Worm (Caenorhabditis elegans) whole organism, L2 larva: ENCODE measurements around the gene str-253.
"Not testable (repeated sequence)": the region's sequence is repeated elsewhere in the genome, so short reads cannot be mapped to it uniquely, and the experiment has no call there.

Experiments used
- C34F6.9 ChIP-seq: fragments of 150-350 bp; optimal IDR thresholded peaks from 2 replicates; lab custom pipeline; 2014; ENCODE audit warnings: missing biosample characterization, missing genetic modification characterization
- F13H6.1 ChIP-seq: sonication (generic microtip); optimal IDR thresholded peaks from 2 replicates; lab custom pipeline; 2016; ENCODE audit warnings: missing genetic modification characterization, missing compliant biosample characterization
- R02D3.7 ChIP-seq: fragments of 150-350 bp; optimal IDR thresholded peaks from 2 replicates; lab custom pipeline; 2014; ENCODE audit warnings: missing biosample characterization, missing genetic modification characterization
- Y55F3AM.14 ChIP-seq: fragments of 200-800 bp; sonication (Bioruptor generic); optimal IDR thresholded peaks from 2 replicates; lab custom pipeline; 2018; ENCODE audit warnings: mild to moderate bottlenecking, missing genetic modification characterization, missing compliant biosample characterization
- ZK546.5 ChIP-seq: sonication (generic microtip); optimal IDR thresholded peaks from 2 replicates; lab custom pipeline; 2017; ENCODE audit warnings: missing biosample characterization, missing genetic modification characterization
- alr-1 ChIP-seq: fragments of 150-350 bp; optimal IDR thresholded peaks from 2 replicates; lab custom pipeline; 2014; ENCODE audit warnings: missing biosample characterization, missing genetic modification characterization
- ama-1 ChIP-seq: fragments of 150-350 bp; optimal IDR thresholded peaks from 2 replicates; lab custom pipeline; 2018; ENCODE audit warnings: inconsistent platforms
- blmp-1 ChIP-seq: sonication (generic microtip); optimal IDR thresholded peaks from 2 replicates; lab custom pipeline; 2017; ENCODE audit warnings: missing genetic modification characterization, mild to moderate bottlenecking, missing compliant biosample characterization, antibody characterized with exemption, moderate library complexity; ENCODE audit not compliant: insufficient read depth
- ceh-16 ChIP-seq: fragments of 150-350 bp; optimal IDR thresholded peaks from 2 replicates; lab custom pipeline; 2014; ENCODE audit warnings: missing biosample characterization, missing genetic modification characterization
- ceh-82 ChIP-seq: fragments of 150-350 bp; optimal IDR thresholded peaks from 2 replicates; lab custom pipeline; 2014; ENCODE audit warnings: missing biosample characterization, missing genetic modification characterization
- crh-2 ChIP-seq: sonication (generic microtip); optimal IDR thresholded peaks from 2 replicates; lab custom pipeline; 2017; ENCODE audit warnings: missing biosample characterization, missing genetic modification characterization
- dmd-4 ChIP-seq: sonication (generic microtip); optimal IDR thresholded peaks from 2 replicates; lab custom pipeline; 2017; ENCODE audit warnings: missing biosample characterization, missing genetic modification characterization
- egl-27 ChIP-seq: sonication (generic microtip); optimal IDR thresholded peaks from 3 replicates; lab custom pipeline; 2017; ENCODE audit warnings: missing biosample characterization, missing genetic modification reagents, missing genetic modification characterization
- elt-1 ChIP-seq: fragments of 150-350 bp; optimal IDR thresholded peaks from 2 replicates; lab custom pipeline; 2014; ENCODE audit warnings: missing biosample characterization, missing genetic modification characterization
- elt-3 ChIP-seq: sonication (generic microtip); optimal IDR thresholded peaks from 2 replicates; lab custom pipeline; 2017; ENCODE audit warnings: missing biosample characterization, missing genetic modification characterization
- fos-1 ChIP-seq: fragments of 150-350 bp; optimal IDR thresholded peaks from 2 replicates; lab custom pipeline; 2014; ENCODE audit warnings: missing biosample characterization, missing genetic modification characterization
- gmeb-1 ChIP-seq: fragments of 150-350 bp; optimal IDR thresholded peaks from 2 replicates; lab custom pipeline; 2014; ENCODE audit warnings: missing biosample characterization, missing genetic modification characterization
- lin-13 ChIP-seq: fragments of 150-350 bp; optimal IDR thresholded peaks from 2 replicates; lab custom pipeline; 2014; ENCODE audit warnings: missing biosample characterization, missing genetic modification reagents, missing genetic modification characterization
- lin-39 ChIP-seq: fragments of 150-350 bp; optimal IDR thresholded peaks from 2 replicates; lab custom pipeline; 2014; ENCODE audit warnings: missing biosample characterization, missing genetic modification reagents, missing genetic modification characterization
- lsy-2 ChIP-seq, 2 experiments: fragments of 150-350 bp in 1 of 2; sonication (generic microtip) in 1 of 2; optimal IDR thresholded peaks; 2 replicates each; lab custom pipeline; 2014 to 2017; ENCODE audit warnings: missing biosample characterization in 2 of 2, missing genetic modification characterization in 2 of 2
- mdl-1 ChIP-seq, 2 experiments: fragments of 150-350 bp in 1 of 2; sonication (generic microtip) in 1 of 2; optimal IDR thresholded peaks; 2 replicates each; lab custom pipeline; 2017; ENCODE audit warnings: missing biosample characterization in 2 of 2, missing genetic modification characterization in 2 of 2
- nhr-11 ChIP-seq: fragments of 150-350 bp; optimal IDR thresholded peaks from 2 replicates; lab custom pipeline; 2014; ENCODE audit warnings: missing biosample characterization, missing genetic modification characterization
- nhr-12 ChIP-seq: fragments of 150-350 bp; optimal IDR thresholded peaks from 2 replicates; lab custom pipeline; 2014; ENCODE audit warnings: missing biosample characterization, missing genetic modification characterization
- nhr-129 ChIP-seq: fragments of 150-350 bp; optimal IDR thresholded peaks from 2 replicates; lab custom pipeline; 2014; ENCODE audit warnings: missing biosample characterization, missing genetic modification characterization
- nhr-21 ChIP-seq: fragments of 150-350 bp; optimal IDR thresholded peaks from 2 replicates; lab custom pipeline; 2014; ENCODE audit warnings: missing biosample characterization, missing genetic modification characterization
- nhr-25 ChIP-seq: fragments of 150-350 bp; sonication (generic microtip); optimal IDR thresholded peaks from 3 replicates; lab custom pipeline; 2014; ENCODE audit warnings: missing biosample characterization, missing genetic modification characterization
- nhr-6 ChIP-seq: fragments of 150-350 bp; optimal IDR thresholded peaks from 2 replicates; lab custom pipeline; 2014; ENCODE audit warnings: missing biosample characterization, missing genetic modification characterization
- nhr-77 ChIP-seq: fragments of 150-350 bp; optimal IDR thresholded peaks from 2 replicates; lab custom pipeline; 2014; ENCODE audit warnings: missing biosample characterization, missing genetic modification characterization
- peb-1 ChIP-seq: fragments of 150-350 bp; optimal IDR thresholded peaks from 2 replicates; lab custom pipeline; 2014; ENCODE audit warnings: missing biosample characterization, missing genetic modification characterization
- sem-4 ChIP-seq: fragments of 150-350 bp; optimal IDR thresholded peaks from 2 replicates; lab custom pipeline; 2014; ENCODE audit warnings: missing biosample characterization, missing genetic modification reagents, missing genetic modification characterization
- skn-1 ChIP-seq: sonication (generic microtip); optimal IDR thresholded peaks from 2 replicates; lab custom pipeline; 2017; ENCODE audit warnings: missing biosample characterization, missing genetic modification characterization
- sma-3 ChIP-seq: sonication (generic microtip); optimal IDR thresholded peaks from 2 replicates; lab custom pipeline; 2016; ENCODE audit warnings: missing genetic modification reagents, missing genetic modification characterization, missing compliant biosample characterization
- sma-9 ChIP-seq, 2 experiments: fragments of 150-350 bp in 1 of 2; sonication (generic microtip) in 1 of 2; optimal IDR thresholded peaks; 2 replicates each; lab custom pipeline; 2014 to 2016; ENCODE audit warnings: missing genetic modification characterization in 2 of 2, mild to moderate bottlenecking in 1 of 2, missing biosample characterization in 1 of 2, missing compliant biosample characterization in 1 of 2, missing genetic modification reagents in 1 of 2, moderate library complexity in 1 of 2
- snpc-4 ChIP-seq: fragments of 150-350 bp; optimal IDR thresholded peaks from 2 replicates; lab custom pipeline; 2014; ENCODE audit warnings: missing biosample characterization, missing genetic modification characterization
- unc-39 ChIP-seq: fragments of 150-350 bp; optimal IDR thresholded peaks from 2 replicates; lab custom pipeline; 2014; ENCODE audit warnings: missing biosample characterization, missing genetic modification characterization
- unc-55 ChIP-seq: fragments of 150-350 bp; sonication (generic microtip); optimal IDR thresholded peaks from 3 replicates; lab custom pipeline; 2014; ENCODE audit warnings: missing biosample characterization, missing genetic modification reagents, missing genetic modification characterization
- unc-62 ChIP-seq: fragments of 150-350 bp; optimal IDR thresholded peaks from 2 replicates; lab custom pipeline; 2014; ENCODE audit warnings: missing biosample characterization, missing genetic modification reagents, missing genetic modification characterization
- zag-1 ChIP-seq: fragments of 150-350 bp; optimal IDR thresholded peaks from 2 replicates; lab custom pipeline; 2014; ENCODE audit warnings: missing biosample characterization, missing genetic modification characterization
- ztf-1 ChIP-seq: fragments of 200-800 bp; sonication (Bioruptor generic); conservative IDR thresholded peaks from 2 replicates; pipeline ENCODE4 v1.3.6; 2022; ENCODE audit warnings: missing genetic modification characterization, missing compliant biosample characterization
- ztf-11 ChIP-seq: sonication (generic microtip); optimal IDR thresholded peaks from 2 replicates; lab custom pipeline; 2017; ENCODE audit warnings: missing biosample characterization, missing genetic modification characterization
- ztf-4 ChIP-seq: fragments of 150-350 bp; optimal IDR thresholded peaks from 2 replicates; lab custom pipeline; 2014; ENCODE audit warnings: missing biosample characterization, missing genetic modification characterization

str-253 gene

DNA sequence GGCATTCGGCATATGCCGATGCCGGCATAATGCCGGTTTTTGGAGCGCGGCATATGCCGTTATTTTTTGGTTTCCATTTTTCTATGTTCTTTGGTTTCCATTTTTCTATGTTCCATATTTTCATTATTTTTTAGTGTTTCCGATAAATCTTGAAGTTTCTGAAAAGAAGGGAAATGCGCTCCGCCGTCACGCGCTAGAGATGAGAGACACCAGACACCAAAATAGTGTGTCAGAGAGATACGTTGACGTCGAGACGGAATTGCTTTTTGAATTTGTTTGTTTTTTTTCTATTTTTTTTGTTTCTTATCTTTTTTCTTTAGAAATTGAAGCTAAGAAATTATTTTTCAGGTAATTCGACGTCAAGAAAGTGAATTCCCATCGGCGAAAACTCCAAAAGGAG lies 788 bp upstream of the str-253 start, which contains the start of gene F41B5.1:
TSS of gene F41B5.1 (plus strand) at position 343 of the 400 bp plus-strand sequence.
- not testable (repeated sequence) for TF ChIP-seq ama-1; ztf-11 (tag; lab: Kevin White, UChicago); snpc-4

ce11 chrV:2251774-2252173 lies 2.6 kb downstream of the str-253 start:
- TF ChIP-seq fos-1 (tag; lab: Kevin White, UChicago) (peak; percentile 11), gmeb-1 (tag; lab: Kevin White, UChicago) (no peak)
- TF ChIP-seq, all 48 proteins: peak for 1

ce11 chrV:2250126-2250590 lies 4.2 kb downstream of the str-253 start, which contains the start of gene cyp-33C7:
Gene cyp-33C7 (plus strand): TSS chrV:2250540.
- no peak for TF ChIP-seq dmd-4
- TF ChIP-seq sma-9 (GFP tag; optimal IDR thresholded peaks at IDR 0.05; lab: Kevin White, UChicago): peak; percentile 64
- TF ChIP-seq sma-9 (tag; optimal IDR thresholded peaks at IDR 0.05; lab: Kevin White, UChicago): no peak
- TF ChIP-seq ama-1: no peak
- TF ChIP-seq fos-1 (tag; lab: Kevin White, UChicago): peak; percentile 81
- peak; percentile 17 for TF ChIP-seq C34F6.9 (tag; lab: Kevin White, UChicago)
- no peak for TF ChIP-seq elt-3 (tag; lab: Kevin White, UChicago)
- peak; percentile 10 for TF ChIP-seq skn-1
- TF ChIP-seq crh-2 (tag; lab: Kevin White, UChicago): peak; percentile 46
- TF ChIP-seq nhr-11 (tag; lab: Kevin White, UChicago): no peak
- no peak for TF ChIP-seq blmp-1
- peak; percentile 35 for TF ChIP-seq gmeb-1 (tag; lab: Kevin White, UChicago)
- no peak for TF ChIP-seq lin-13 (GFP tag; lab: Kevin White, UChicago)
- TF ChIP-seq unc-39 (tag; lab: Kevin White, UChicago): no peak
- no peak for TF ChIP-seq nhr-12 (tag; lab: Kevin White, UChicago)
- TF ChIP-seq nhr-129 (tag; lab: Kevin White, UChicago): peak; percentile 59
- TF ChIP-seq elt-1 (tag; lab: Kevin White, UChicago): no peak

ce11 chrV:2249310-2249709 lies 5.1 kb downstream of the str-253 start, which contains the start of gene cyp-33C6:
Gene cyp-33C6 (minus strand): TSS chrV:2249410.
- TF ChIP-seq nhr-25 (tag; lab: Kevin White, UChicago) (no peak), ZK546.5 (tag; lab: Kevin White, UChicago) (no peak), lsy-2 (tag; optimal IDR thresholded peaks at IDR 0.05; lab: Kevin White, UChicago) (no peak), lin-13 (GFP tag; lab: Kevin White, UChicago) (no peak)

- TF ChIP-seq nhr-21 (tag; lab: Kevin White, UChicago) (no peak), Y55F3AM.14 (GFP tag; lab: Kevin White, UChicago) (no peak), R02D3.7 (tag; lab: Kevin White, UChicago) (no peak), alr-1 (tag; lab: Kevin White, UChicago) (no peak), blmp-1 (no peak), sma-3 (peak; percentile 5), sma-9 (GFP tag; optimal IDR thresholded peaks at IDR 0.05; lab: Kevin White, UChicago) (peak; percentile 74), sma-9 (tag; optimal IDR thresholded peaks at IDR 0.05; lab: Kevin White, UChicago) (no peak), nhr-6 (no peak), F13H6.1 (tag; lab: Kevin White, UChicago) (no peak), nhr-77 (no peak), elt-1 (tag; lab: Kevin White, UChicago) (no peak), nhr-25 (tag; lab: Kevin White, UChicago) (no peak), ztf-1 (GFP tag; lab: Robert Waterston, UW) (no peak), unc-62 (GFP tag; lab: Kevin White, UChicago) (no peak), ztf-11 (tag; lab: Kevin White, UChicago) (no peak), fos-1 (tag; lab: Kevin White, UChicago) (peak; percentile 44), unc-39 (tag; lab: Kevin White, UChicago) (no peak), ztf-4 (no peak), snpc-4 (no peak), ama-1 (no peak), ceh-82 (tag; lab: Kevin White, UChicago) (no peak), elt-3 (tag; lab: Kevin White, UChicago) (no peak), crh-2 (tag; lab: Kevin White, UChicago) (no peak), nhr-129 (tag; lab: Kevin White, UChicago) (peak; percentile 26), nhr-12 (tag; lab: Kevin White, UChicago) (no peak), unc-55 (GFP tag; lab: Kevin White, UChicago) (peak; percentile 2), peb-1 (tag; lab: Kevin White, UChicago) (no peak), ceh-16 (tag; lab: Kevin White, UChicago) (no peak), nhr-11 (tag; lab: Kevin White, UChicago) (no peak), lin-39 (tag; lab: Kevin White, UChicago) (no peak), zag-1 (tag; lab: Kevin White, UChicago) (no peak), lsy-2 (tag; optimal IDR thresholded peaks at IDR 0.05; lab: Kevin White, UChicago) (no peak), C34F6.9 (tag; lab: Kevin White, UChicago) (no peak), gmeb-1 (tag; lab: Kevin White, UChicago) (peak; percentile 28), skn-1 (no peak), mdl-1 (tag; optimal IDR thresholded peaks at IDR 0.05; lab: Kevin White, UChicago) (no peak), ZK546.5 (tag; lab: Kevin White, UChicago) (no peak), egl-27 (tag; lab: Kevin White, UChicago) (no peak), sem-4 (tag; lab: Kevin White, UChicago) (no peak)
These were observed 9.7 kb downstream of the str-253 start, which contains the start of gene cyp-33C5 for ce11 chrV:2244751-2245150. Gene cyp-33C5 (plus strand): TSS chrV:2245004.
